Fruit fly (Drosophila melanogaster) whole organism, pupa: ENCODE data around the gene CG3847.

ENCODE experiments used
- CG10348 ChIP-seq: fragments of 200-800 bp; sonication (Bioruptor generic); IDR thresholded peaks from 2 replicates; pipeline ENCODE4 v1.3.6; 2022; ENCODE audit warnings: missing biosample characterization, missing genetic modification characterization
- CG13204 ChIP-seq: fragments of 200-800 bp; sonication (Bioruptor generic); optimal IDR thresholded peaks from 2 replicates; lab custom pipeline; 2018; ENCODE audit warnings: missing biosample characterization, mild to moderate bottlenecking, missing genetic modification characterization, moderate library complexity
- CG14655 ChIP-seq: fragments of 200-800 bp; sonication (Bioruptor generic); optimal IDR thresholded peaks from 3 replicates; lab custom pipeline; 2017; ENCODE audit warnings: mild to moderate bottlenecking, missing biosample characterization, missing genetic modification reagents, missing genetic modification characterization
- CG15710 ChIP-seq: fragments of 200-800 bp; sonication (Bioruptor generic); optimal IDR thresholded peaks from 2 replicates; lab custom pipeline; 2018; ENCODE audit warnings: missing biosample characterization, mild to moderate bottlenecking, missing genetic modification characterization, moderate library complexity
- CG17806 ChIP-seq: fragments of 200-800 bp; sonication (Bioruptor generic); optimal IDR thresholded peaks from 2 replicates; lab custom pipeline; 2018; ENCODE audit warnings: missing biosample characterization, mild to moderate bottlenecking, missing genetic modification characterization, moderate library complexity
- CG32121 ChIP-seq: fragments of 200-800 bp; sonication (Bioruptor generic); IDR thresholded peaks from 2 replicates; pipeline ENCODE4 v1.3.6; 2022; ENCODE audit warnings: missing biosample characterization, missing genetic modification characterization
- CG34367 ChIP-seq: fragments of 200-800 bp; sonication (Bioruptor generic); optimal IDR thresholded peaks from 2 replicates; lab custom pipeline; 2018; ENCODE audit warnings: missing biosample characterization, mild to moderate bottlenecking, missing genetic modification characterization
- CG4496 ChIP-seq: fragments of 200-800 bp; sonication (Bioruptor generic); IDR thresholded peaks from 3 replicates; pipeline ENCODE4 v1.3.6; 2022; ENCODE audit warnings: missing biosample characterization, missing genetic modification characterization
- CG8159 ChIP-seq: fragments of 200-800 bp; sonication (Bioruptor generic); optimal IDR thresholded peaks from 3 replicates; lab custom pipeline; 2018; ENCODE audit warnings: missing biosample characterization, mild to moderate bottlenecking, missing genetic modification characterization, moderate library complexity
- CG8301 ChIP-seq: fragments of 200-800 bp; sonication (Bioruptor generic); optimal IDR thresholded peaks from 2 replicates; lab custom pipeline; 2018; ENCODE audit warnings: missing biosample characterization, mild to moderate bottlenecking, missing genetic modification characterization
- CG9948 ChIP-seq: fragments of 200-800 bp; sonication (Bioruptor generic); optimal IDR thresholded peaks from 2 replicates; lab custom pipeline; 2018; ENCODE audit warnings: missing biosample characterization, mild to moderate bottlenecking, missing genetic modification characterization, moderate library complexity
- D1 ChIP-seq: fragments of 200-800 bp; sonication (Bioruptor generic); optimal IDR thresholded peaks from 2 replicates; lab custom pipeline; 2018; ENCODE audit warnings: missing biosample characterization, mild to moderate bottlenecking, missing genetic modification characterization, moderate library complexity
- EcR ChIP-seq: fragments of 200-800 bp; sonication (Bioruptor generic); optimal IDR thresholded peaks from 3 replicates; lab custom pipeline; 2019; ENCODE audit warnings: missing biosample characterization, missing genetic modification characterization, mild to moderate bottlenecking, moderate library complexity, missing genetic modification reagents
- Ets98B ChIP-seq: fragments of 200-800 bp; sonication (Bioruptor generic); IDR thresholded peaks from 2 replicates; pipeline ENCODE4 v1.3.6; 2022; ENCODE audit warnings: missing biosample characterization, missing genetic modification characterization
- Pif1A ChIP-seq: fragments of 200-800 bp; sonication (Bioruptor generic); optimal IDR thresholded peaks from 3 replicates; lab custom pipeline; 2016; ENCODE audit warnings: missing biosample characterization, missing genetic modification characterization
- Pif1B ChIP-seq: fragments of 200-800 bp; sonication (Bioruptor generic); optimal IDR thresholded peaks from 3 replicates; lab custom pipeline; 2016; ENCODE audit warnings: missing biosample characterization, missing genetic modification characterization
- Snoo ChIP-seq: fragments of 200-800 bp; sonication (Bioruptor generic); optimal IDR thresholded peaks from 3 replicates; lab custom pipeline; 2017; ENCODE audit warnings: missing biosample characterization, mild to moderate bottlenecking, missing genetic modification characterization, inconsistent platforms
- fd96Ca ChIP-seq: fragments of 200-800 bp; sonication (Bioruptor generic); IDR thresholded peaks from 3 replicates; pipeline ENCODE4 v1.3.6; 2022; ENCODE audit warnings: missing biosample characterization, missing genetic modification characterization
- gl ChIP-seq: fragments of 200-800 bp; sonication (Bioruptor generic); optimal IDR thresholded peaks from 2 replicates; lab custom pipeline; 2018; ENCODE audit warnings: missing biosample characterization, mild to moderate bottlenecking, missing genetic modification characterization
- rn ChIP-seq: fragments of 200-800 bp; sonication (Bioruptor generic); IDR thresholded peaks from 2 replicates; pipeline ENCODE4 v1.3.6; 2022; ENCODE audit warnings: missing biosample characterization, missing genetic modification characterization

The CG3847 gene

dm6 chrX:6344538-6345074, 2.3 kb upstream of the CG3847 start:
- TF ChIP-seq Pif1A (GFP tag; lab: Kevin White, UChicago) (no peak), CG15710 (tag; lab: Kevin White, UChicago) (peak; percentile 18)
- TF ChIP-seq, all 21 proteins: peak for 1

- TF ChIP-seq D1 (tag; lab: Kevin White, UChicago) = no peak
- TF ChIP-seq CG32121 (GFP tag; lab: Robert Waterston, UW) = peak; percentile 27; the same call in 1 of the 2 replicates
- TF ChIP-seq CG14655 (GFP tag; lab: Kevin White, UChicago) = no peak
Observed at dm6 chrX:6346153-6346552, 750 bp upstream of the CG3847 start.

- TF ChIP-seq CG9948 (tag; lab: Kevin White, UChicago) (no peak), CG34367 (tag; lab: Kevin White, UChicago) (no peak), CG4496 (GFP tag; lab: Robert Waterston, UW) (no peak), CG8159 (tag; lab: Kevin White, UChicago) (no peak), Pif1B (GFP tag; lab: Kevin White, UChicago) (no peak)
- TF ChIP-seq, all 21 proteins: peak for 0
Observed at dm6 chrX:6349231-6349630, 2.3 kb downstream of the CG3847 start.

DNA sequence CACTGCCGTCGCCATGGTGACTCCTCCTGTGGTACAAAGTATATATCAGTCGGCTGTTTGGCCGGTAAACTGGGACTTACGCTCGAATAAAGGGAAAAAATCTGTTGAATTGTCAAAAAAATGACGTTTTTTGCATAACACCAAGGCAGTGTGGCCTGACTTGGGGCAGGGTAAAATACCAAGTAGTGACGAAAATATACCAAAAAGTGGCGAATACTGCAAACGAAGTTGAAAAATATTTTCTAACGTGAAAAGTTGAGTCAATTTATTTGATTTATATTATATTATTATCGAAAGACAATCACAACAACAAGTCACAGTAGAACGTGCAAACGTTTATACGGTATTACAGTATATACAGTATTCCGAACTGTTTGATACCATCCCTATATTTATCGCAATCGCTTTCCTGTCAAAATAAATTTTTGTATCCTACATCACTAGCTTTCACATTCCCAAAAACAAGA, 3.3 kb downstream of the CG3847 start, which contains the start of the genes ND-B16.6 and kdn:
Gene ND-B16.6 (minus strand): TSS at position 189 of the 467 bp plus-strand sequence.
Gene kdn (plus strand): TSS at position 417 of the 467 bp plus-strand sequence.
- TF ChIP-seq CG17806 (tag; lab: Kevin White, UChicago) (no peak), CG14655 (GFP tag; lab: Kevin White, UChicago) (no peak), Pif1B (GFP tag; lab: Kevin White, UChicago) (no peak), Snoo (tag; lab: Kevin White, UChicago) (no peak), CG8301 (tag; lab: Kevin White, UChicago) (no peak), CG32121 (GFP tag; lab: Robert Waterston, UW) (no peak), CG34367 (tag; lab: Kevin White, UChicago) (no peak), Ets98B (GFP tag; lab: Robert Waterston, UW) (no peak), CG15710 (tag; lab: Kevin White, UChicago) (no peak), CG9948 (tag; lab: Kevin White, UChicago) (no peak), rn (no peak), EcR (GFP tag; lab: Kevin White, UChicago) (no peak), CG8159 (tag; lab: Kevin White, UChicago) (no peak), CG13204 (GFP tag; lab: Kevin White, UChicago) (no peak), CG10348 (GFP tag; lab: Robert Waterston, UW) (no peak), gl (no peak)
- TF ChIP-seq, all 21 proteins: peak for 0

DNA sequence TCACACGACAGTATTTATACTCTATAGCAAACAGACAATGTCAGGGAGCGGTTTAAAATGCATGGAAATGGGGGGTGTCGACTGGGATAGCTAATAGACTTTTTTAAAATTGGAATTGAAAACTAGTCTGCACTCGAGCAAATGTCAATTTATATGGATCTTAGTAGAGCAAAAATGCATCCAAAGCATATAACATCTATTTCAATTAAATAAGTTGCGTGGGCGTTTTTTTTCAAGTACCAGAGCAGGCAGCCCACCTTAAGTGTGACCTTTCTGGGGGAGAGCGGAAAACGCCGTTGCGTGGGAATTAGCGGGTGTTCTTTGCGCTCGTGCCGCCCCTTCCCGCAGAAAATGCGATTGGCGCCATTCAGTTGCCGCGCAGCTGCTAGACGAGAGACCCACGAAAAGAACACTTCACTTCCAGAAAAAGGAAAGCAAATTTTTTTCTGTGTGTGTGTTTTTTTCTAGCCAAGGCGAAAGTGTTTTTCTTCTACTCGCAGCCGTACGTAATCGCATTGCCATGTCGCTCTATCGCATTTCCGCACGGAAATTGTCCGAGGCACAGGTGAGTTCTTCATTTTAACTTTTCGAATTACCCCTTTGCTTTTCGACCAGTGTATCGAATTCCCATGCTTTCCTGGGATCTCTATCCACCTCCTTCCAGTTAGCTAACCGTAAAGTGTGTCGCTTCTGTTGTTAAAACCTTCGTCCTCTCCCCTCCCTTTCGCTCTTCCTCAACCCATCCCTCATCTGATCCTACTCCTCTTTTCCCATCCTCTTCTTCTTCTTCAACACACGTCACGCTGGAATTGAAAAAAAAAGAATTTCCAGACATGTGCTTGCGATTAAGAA, 5.2 kb downstream of the CG3847 start:
- peak; percentile 50; the same call in 2 of the 3 replicates for TF ChIP-seq fd96Ca (GFP tag; lab: Robert Waterston, UW)
- TF ChIP-seq CG10348 (GFP tag; lab: Robert Waterston, UW) = no peak
- TF ChIP-seq CG4496 (GFP tag; lab: Robert Waterston, UW) = peak; percentile 44; the same call in 1 of the 3 replicates
- peak; percentile 3 for TF ChIP-seq Pif1B (GFP tag; lab: Kevin White, UChicago)
- TF ChIP-seq CG8159 (tag; lab: Kevin White, UChicago) = peak; percentile 2
- TF ChIP-seq Ets98B (GFP tag; lab: Robert Waterston, UW) = no peak
- no peak for TF ChIP-seq CG15710 (tag; lab: Kevin White, UChicago)
- TF ChIP-seq CG14655 (GFP tag; lab: Kevin White, UChicago) = no peak
- TF ChIP-seq CG8301 (tag; lab: Kevin White, UChicago) = peak; percentile 16
- TF ChIP-seq CG32121 (GFP tag; lab: Robert Waterston, UW) = peak; percentile 44; the same call in 1 of the 2 replicates
- TF ChIP-seq D1 (tag; lab: Kevin White, UChicago) = no peak

DNA sequence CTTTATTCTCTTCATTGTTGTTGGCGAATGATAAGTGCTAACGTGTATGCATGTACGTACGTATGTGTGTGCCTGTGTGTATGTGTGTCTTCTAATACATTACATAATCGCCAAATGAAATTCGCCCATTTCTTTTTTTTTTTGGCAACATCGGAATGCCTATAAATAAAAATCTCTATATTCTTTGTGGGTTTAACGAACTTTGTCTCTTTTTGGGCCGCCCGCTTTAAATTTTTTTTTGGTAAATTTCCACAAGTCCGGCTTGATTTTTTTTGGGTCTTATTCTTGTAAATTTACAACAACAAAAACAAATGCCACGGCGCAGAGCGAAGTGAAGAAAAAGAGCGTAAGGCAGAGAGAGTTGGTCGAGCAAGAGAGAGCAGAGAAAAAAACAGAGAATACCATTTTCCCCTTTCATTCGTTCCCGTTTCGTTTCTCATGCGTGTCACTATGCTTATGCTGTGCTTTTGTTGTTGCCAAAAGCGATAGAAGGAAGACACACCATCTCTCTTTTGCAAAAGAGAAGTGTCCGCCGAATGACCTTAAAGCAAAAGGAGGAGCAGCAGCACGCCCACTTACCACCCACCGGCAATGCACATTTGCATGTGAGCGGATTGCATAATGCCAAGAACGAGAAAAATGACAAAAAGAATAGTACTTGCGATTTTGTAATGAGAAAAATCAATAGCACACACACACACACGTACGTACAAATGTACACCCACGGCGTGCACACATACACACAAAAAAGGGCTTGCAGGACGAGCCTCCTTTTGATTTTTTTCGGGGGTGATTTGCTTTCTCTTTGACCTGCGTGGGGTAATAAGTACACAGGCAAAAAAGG, 6.1 kb downstream of the CG3847 start:
- TF ChIP-seq EcR (GFP tag; lab: Kevin White, UChicago) (peak; percentile 38), Pif1A (GFP tag; lab: Kevin White, UChicago) (no peak)
